Worm (Caenorhabditis elegans): ENCODE data around the gene usp-46.

DNA sequence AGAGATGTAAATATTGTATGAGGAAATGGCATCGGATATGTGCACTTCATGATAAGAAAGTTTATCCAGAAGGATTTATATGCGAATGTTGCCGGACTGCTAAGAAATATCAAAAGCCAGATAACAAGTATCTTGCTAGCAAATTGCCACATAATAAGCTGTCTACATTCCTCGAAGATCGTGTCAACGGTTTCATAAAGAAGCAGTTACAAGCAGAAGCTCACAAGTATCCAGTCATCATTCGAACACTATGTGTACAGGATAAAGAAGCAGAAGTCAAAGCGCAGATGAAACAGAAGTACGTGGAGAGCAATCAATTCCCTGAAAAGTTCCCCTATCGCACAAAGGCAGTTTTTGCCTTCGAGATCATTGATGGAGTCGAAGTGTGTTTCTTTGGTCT, 5.8 kb upstream of the usp-46 start:
- TF ChIP-seq fos-1 (tag; optimal IDR thresholded peaks at IDR 0.05) (no peak), jun-1 (tag; optimal IDR thresholded peaks at IDR 0.05) (no peak), nhr-11 (tag; optimal IDR thresholded peaks at IDR 0.05) (no peak), ceh-82 (tag; optimal IDR thresholded peaks at IDR 0.05) (no peak), egl-27 (tag; optimal IDR thresholded peaks at IDR 0.05) (no peak), ama-1 (optimal IDR thresholded peaks at IDR 0.05) (no peak), nhr-25 (tag; optimal IDR thresholded peaks at IDR 0.05) (no peak), nhr-237 (tag; optimal IDR thresholded peaks at IDR 0.05) (no peak)

All from whole organism, L3 larva.